Worm (Caenorhabditis elegans): ENCODE data around the gene rcs-1.
A peak's percentile ranks its signal among the peaks of the same experiment; 100 is the strongest.

rcs-1 gene

ce11 chrX:8796699-8797282 lies 31.5 kb downstream of the rcs-1 start, which contains the start of gene R04E5.7 (continued):
- TF ChIP-seq unc-39 (tag; optimal IDR thresholded peaks at IDR 0.05) (no peak), lin-13 (GFP tag; optimal IDR thresholded peaks at IDR 0.05) (no peak), zag-1 (tag; optimal IDR thresholded peaks at IDR 0.05) (no peak), nhr-102 (tag; optimal IDR thresholded peaks at IDR 0.05) (peak; percentile 22), ztf-11 (tag; optimal IDR thresholded peaks at IDR 0.05) (no peak), attf-4 (tag; optimal IDR thresholded peaks at IDR 0.05) (no peak), snpc-1.2 (GFP tag; IDR thresholded peaks at IDR 0.05) (peak; percentile 82), lin-1 (GFP tag; IDR thresholded peaks at IDR 0.05) (0 out of 2 replicates have a peak, but pooled peaks have one; percentile 27), skn-1 (tag; optimal IDR thresholded peaks at IDR 0.05) (no peak), php-3 (GFP tag; IDR thresholded peaks at IDR 0.05) (no peak), dmd-6 (GFP tag; IDR thresholded peaks at IDR 0.05) (peak; percentile 57), daf-8 (GFP tag; IDR thresholded peaks at IDR 0.05) (no peak), F10B5.3 (tag; optimal IDR thresholded peaks at IDR 0.05) (no peak), rbr-2 (tag; optimal IDR thresholded peaks at IDR 0.05) (peak; percentile 54), mes-2 (tag; optimal IDR thresholded peaks at IDR 0.05; ENCODE audit: poor library complexity, severe bottlenecking) (peak; percentile 58), hlh-11 (tag; optimal IDR thresholded peaks at IDR 0.05) (peak; percentile 44), hmg-1.1 (GFP tag; IDR thresholded peaks at IDR 0.05) (peak; percentile 69), mdt-29 (GFP tag; IDR thresholded peaks at IDR 0.05) (no peak), tag-97 (GFP tag; IDR thresholded peaks at IDR 0.05) (no peak), arid-1 (GFP tag; conservative IDR thresholded peaks at IDR 0.05) (peak; percentile 63), pha-4 (GFP tag; IDR thresholded peaks at IDR 0.05) (peak; percentile 52; the same call in 1 of the 2 replicates), pha-4 (tag; optimal IDR thresholded peaks at IDR 0.05) (no peak), lin-39 (tag; optimal IDR thresholded peaks at IDR 0.05) (no peak), nhr-11 (tag; optimal IDR thresholded peaks at IDR 0.05) (no peak), ceh-62 (tag; optimal IDR thresholded peaks at IDR 0.05) (no peak), Y105C5A.15 (GFP tag; IDR thresholded peaks at IDR 0.05) (no peak), egl-27 (tag; optimal IDR thresholded peaks at IDR 0.05) (no peak), duxl-1 (tag; optimal IDR thresholded peaks at IDR 0.05; ENCODE audit: poor library complexity) (no peak)

ce11 chrX:8791821-8792220 lies 36.5 kb downstream of the rcs-1 start, which contains the start of gene chup-1:
chup-1 (plus strand) TSS chrX:8792160.
- TF ChIP-seq ceh-32 (tag; optimal IDR thresholded peaks at IDR 0.05; ENCODE audit: poor library complexity), result no peak
- peak; percentile 47 for TF ChIP-seq mep-1 (tag; optimal IDR thresholded peaks at IDR 0.05)
- TF ChIP-seq hlh-11 (tag; optimal IDR thresholded peaks at IDR 0.05), result peak; percentile 14
- TF ChIP-seq aly-2 (tag; optimal IDR thresholded peaks at IDR 0.05), result no peak
- TF ChIP-seq zfp-3 (GFP tag; conservative IDR thresholded peaks at IDR 0.05), result no peak
- peak; percentile 1 for TF ChIP-seq nhr-6 (tag; optimal IDR thresholded peaks at IDR 0.05)
- TF ChIP-seq daf-16 (GFP tag; optimal IDR thresholded peaks at IDR 0.05), result no peak
- peak; percentile 51 for TF ChIP-seq daf-16 (tag; optimal IDR thresholded peaks at IDR 0.05)
- TF ChIP-seq aha-1 (tag), result peak; percentile 97
- no peak for TF ChIP-seq ZK546.5 (tag; optimal IDR thresholded peaks at IDR 0.05)
- TF ChIP-seq R02D3.7 (tag; optimal IDR thresholded peaks at IDR 0.05), result peak; percentile 64
- no peak for TF ChIP-seq lin-29 (GFP tag; IDR thresholded peaks at IDR 0.05)
- TF ChIP-seq nhr-28 (tag; optimal IDR thresholded peaks at IDR 0.05), result peak; percentile 54
- TF ChIP-seq hlh-30 (tag; optimal IDR thresholded peaks at IDR 0.05; ENCODE audit: insufficient read depth), result peak; percentile 60
- TF ChIP-seq dmd-6 (GFP tag; IDR thresholded peaks at IDR 0.05), result 0 out of 2 replicates have a peak, but pooled peaks have one; percentile 13
- peak in 1 of 2 experiments; percentile 34 for TF ChIP-seq lsy-2 (tag; optimal IDR thresholded peaks at IDR 0.05)
- TF ChIP-seq ZK337.2 (GFP tag; IDR thresholded peaks at IDR 0.05), result no peak
- no peak for TF ChIP-seq lir-3 (tag; optimal IDR thresholded peaks at IDR 0.05)
- TF ChIP-seq lin-38 (GFP tag; IDR thresholded peaks at IDR 0.05), result peak; percentile 77
- peak in 1 of 2 experiments; percentile 63 for TF ChIP-seq mdl-1 (tag; optimal IDR thresholded peaks at IDR 0.05)
- no peak for TF ChIP-seq F10B5.3 (tag; optimal IDR thresholded peaks at IDR 0.05)
- peak in 1 of 2 experiments; percentile 46 for TF ChIP-seq unc-62 (GFP tag; optimal IDR thresholded peaks at IDR 0.05 in 1 of 2)
- no peak for TF ChIP-seq unc-62 (tag; optimal IDR thresholded peaks at IDR 0.05)
- no peak for TF ChIP-seq F49E8.2 (tag; optimal IDR thresholded peaks at IDR 0.05; ENCODE audit: borderline replicate concordance)
- peak; percentile 28 for TF ChIP-seq nhr-11 (tag; optimal IDR thresholded peaks at IDR 0.05)
- peak; percentile 52 for TF ChIP-seq mes-2 (tag; optimal IDR thresholded peaks at IDR 0.05; ENCODE audit: poor library complexity, severe bottlenecking)
- TF ChIP-seq unc-39 (tag; optimal IDR thresholded peaks at IDR 0.05), result no peak
- no peak for TF ChIP-seq spr-1 (tag; optimal IDR thresholded peaks at IDR 0.05)
- peak; percentile 46 for TF ChIP-seq mxl-3 (GFP tag; optimal IDR thresholded peaks at IDR 0.05)
- TF ChIP-seq nhr-102 (tag; optimal IDR thresholded peaks at IDR 0.05), result no peak
